Fruit fly (Drosophila melanogaster) whole organism, embryonic: ENCODE measurements around the gene CG10232.
A peak's percentile ranks its signal among the peaks of the same experiment; 100 is the strongest.

Experiments used
- B-H2 ChIP-seq: fragments of 200-800 bp; sonication (Bioruptor generic); optimal IDR thresholded peaks from 2 replicates; lab custom pipeline; 2018; ENCODE audit warnings: missing biosample characterization, mild to moderate bottlenecking, missing genetic modification characterization
- CG10431 ChIP-seq: fragments of 200-800 bp; sonication (Bioruptor generic); optimal IDR thresholded peaks from 3 replicates; lab custom pipeline; 2018; ENCODE audit warnings: missing biosample characterization, mild to moderate bottlenecking, missing genetic modification characterization
- CG12155 ChIP-seq: fragments of 200-800 bp; sonication (Bioruptor generic); optimal IDR thresholded peaks from 3 replicates; lab custom pipeline; 2016; ENCODE audit warnings: missing biosample characterization, missing genetic modification characterization
- CG1233 ChIP-seq: fragments of 200-800 bp; sonication (Bioruptor generic); optimal IDR thresholded peaks from 4 replicates; lab custom pipeline; 2018; ENCODE audit warnings: missing biosample characterization, mild to moderate bottlenecking, missing genetic modification characterization
- CG13287 ChIP-seq: fragments of 200-800 bp; sonication (Bioruptor generic); IDR thresholded peaks from 2 replicates; pipeline ENCODE4 v1.3.6; 2022; ENCODE audit warnings: missing biosample characterization, missing genetic modification characterization; ENCODE audit not compliant: partially characterized antibody
- CG13296 ChIP-seq: fragments of 200-800 bp; sonication (Bioruptor generic); optimal IDR thresholded peaks from 3 replicates; lab custom pipeline; 2018; ENCODE audit warnings: missing biosample characterization, mild to moderate bottlenecking, missing genetic modification characterization
- CG13424 ChIP-seq: fragments of 200-800 bp; sonication (Bioruptor generic); optimal IDR thresholded peaks from 2 replicates; lab custom pipeline; 2019; ENCODE audit warnings: missing biosample characterization, mild to moderate bottlenecking, missing genetic modification characterization, moderate library complexity
- CG13775 ChIP-seq: fragments of 200-800 bp; sonication (Bioruptor generic); optimal IDR thresholded peaks from 3 replicates; lab custom pipeline; 2017; ENCODE audit warnings: missing biosample characterization, mild to moderate bottlenecking, missing genetic modification characterization
- CG14710 ChIP-seq: fragments of 200-800 bp; sonication (Bioruptor generic); optimal IDR thresholded peaks from 3 replicates; lab custom pipeline; 2019; ENCODE audit warnings: missing biosample characterization, mild to moderate bottlenecking, missing genetic modification characterization, moderate library complexity
- CG15696 ChIP-seq: fragments of 200-800 bp; sonication (Bioruptor generic); optimal IDR thresholded peaks from 2 replicates; lab custom pipeline; 2019; ENCODE audit warnings: missing biosample characterization, mild to moderate bottlenecking, missing genetic modification characterization, moderate library complexity
- CG17359 ChIP-seq: fragments of 200-800 bp; sonication (Bioruptor generic); optimal IDR thresholded peaks from 3 replicates; lab custom pipeline; 2018; ENCODE audit warnings: missing biosample characterization, mild to moderate bottlenecking, missing genetic modification characterization, moderate library complexity
- CG2678 ChIP-seq: fragments of 200-800 bp; sonication (Bioruptor generic); optimal IDR thresholded peaks from 3 replicates; lab custom pipeline; 2019; ENCODE audit warnings: missing biosample characterization, mild to moderate bottlenecking, missing genetic modification characterization, moderate library complexity
- CG3281 ChIP-seq: fragments of 200-800 bp; sonication (Bioruptor generic); optimal IDR thresholded peaks from 3 replicates; lab custom pipeline; 2017; ENCODE audit warnings: missing biosample characterization, mild to moderate bottlenecking, missing genetic modification characterization
- CG3407 ChIP-seq: fragments of 200-800 bp; sonication (Bioruptor generic); optimal IDR thresholded peaks from 2 replicates; lab custom pipeline; 2018; ENCODE audit warnings: missing biosample characterization, mild to moderate bottlenecking, missing genetic modification characterization
- CG3847 ChIP-seq: fragments of 200-800 bp; sonication (Bioruptor generic); IDR thresholded peaks from 2 replicates; pipeline ENCODE4 v1.3.6; 2022; ENCODE audit warnings: missing biosample characterization, missing genetic modification characterization
- CG42726 ChIP-seq: fragments of 200-800 bp; sonication (Bioruptor generic); IDR thresholded peaks from 2 replicates; pipeline ENCODE4 v1.3.6; 2022; ENCODE audit warnings: missing biosample characterization, missing genetic modification characterization; ENCODE audit not compliant: partially characterized antibody
- CG4820 ChIP-seq: fragments of 200-800 bp; sonication (Bioruptor generic); optimal IDR thresholded peaks from 3 replicates; lab custom pipeline; 2016; ENCODE audit warnings: missing biosample characterization, missing genetic modification characterization
- CG7372 ChIP-seq: fragments of 200-800 bp; sonication (Bioruptor generic); IDR thresholded peaks from 2 replicates; pipeline ENCODE4 v1.3.6; 2022; ENCODE audit warnings: missing biosample characterization, missing genetic modification characterization
- CG8290 ChIP-seq, 3 experiments: fragments of 200-800 bp; sonication (Bioruptor generic); optimal IDR thresholded peaks; 2 replicates each; lab custom pipeline; 2016 to 2019; ENCODE audit warnings: missing biosample characterization in 3 of 3, missing genetic modification characterization in 3 of 3, mild to moderate bottlenecking in 2 of 3, moderate library complexity in 1 of 3
- CG8388 ChIP-seq: fragments of 200-800 bp; sonication (Bioruptor generic); optimal IDR thresholded peaks from 2 replicates; lab custom pipeline; 2019; ENCODE audit warnings: missing biosample characterization, mild to moderate bottlenecking, missing genetic modification characterization, moderate library complexity
- CrebB ChIP-seq: fragments of 200-800 bp; sonication (Bioruptor generic); optimal IDR thresholded peaks from 3 replicates; lab custom pipeline; 2018; ENCODE audit warnings: missing biosample characterization, mild to moderate bottlenecking, missing genetic modification characterization
- Deaf1 ChIP-seq: fragments of 200-800 bp; optimal IDR thresholded peaks from 3 replicates; lab custom pipeline; 2019; ENCODE audit warnings: missing biosample characterization, mild to moderate bottlenecking, missing genetic modification characterization, moderate library complexity
- Dek ChIP-seq: fragments of 200-800 bp; sonication (Bioruptor generic); optimal IDR thresholded peaks from 3 replicates; lab custom pipeline; 2019; ENCODE audit warnings: missing biosample characterization, mild to moderate bottlenecking, missing genetic modification characterization, moderate library complexity
- ERR ChIP-seq: fragments of 200-800 bp; sonication (Bioruptor generic); optimal IDR thresholded peaks from 2 replicates; lab custom pipeline; 2016; ENCODE audit warnings: missing biosample characterization, missing genetic modification characterization
- Kr ChIP-seq: fragments of 200-800 bp; sonication (Bioruptor generic); optimal IDR thresholded peaks from 2 replicates; lab custom pipeline; 2017; ENCODE audit warnings: missing biosample characterization, mild to moderate bottlenecking, missing genetic modification characterization
- Scr ChIP-seq: fragments of 200-800 bp; sonication (Bioruptor generic); IDR thresholded peaks from 2 replicates; pipeline ENCODE4 v1.3.6; 2022; ENCODE audit warnings: missing biosample characterization, missing genetic modification characterization; ENCODE audit not compliant: partially characterized antibody
- Sry-β ChIP-seq: fragments of 200-800 bp; sonication (Bioruptor generic); optimal IDR thresholded peaks from 2 replicates; lab custom pipeline; 2018; ENCODE audit warnings: missing biosample characterization, mild to moderate bottlenecking, missing genetic modification characterization, moderate library complexity
- YL-1 ChIP-seq: fragments of 200-800 bp; sonication (Bioruptor generic); optimal IDR thresholded peaks from 3 replicates; lab custom pipeline; 2017; ENCODE audit warnings: missing biosample characterization, mild to moderate bottlenecking, missing genetic modification characterization
- ac ChIP-seq: fragments of 200-800 bp; sonication (Bioruptor generic); optimal IDR thresholded peaks from 3 replicates; lab custom pipeline; 2017; ENCODE audit warnings: missing biosample characterization, mild to moderate bottlenecking, missing genetic modification characterization
- bowl ChIP-seq: fragments of 200-800 bp; sonication (Bioruptor generic); IDR thresholded peaks from 2 replicates; pipeline ENCODE4 v1.3.6; 2022; ENCODE audit warnings: missing biosample characterization, missing genetic modification characterization
- cwo ChIP-seq: fragments of 200-800 bp; sonication (Bioruptor generic); optimal IDR thresholded peaks from 3 replicates; lab custom pipeline; 2017; ENCODE audit warnings: missing biosample characterization, missing genetic modification characterization, mild to moderate bottlenecking, moderate library complexity, missing genetic modification reagents
- en ChIP-seq: fragments of 200-800 bp; sonication (Bioruptor generic); optimal IDR thresholded peaks from 2 replicates; lab custom pipeline; 2016; ENCODE audit warnings: missing biosample characterization, missing genetic modification characterization
- hth ChIP-seq: fragments of >200 bp; optimal IDR thresholded peaks from 2 replicates; lab custom pipeline; 2017; ENCODE audit warnings: inconsistent platforms
- lbe ChIP-seq: fragments of 200-800 bp; sonication (Bioruptor generic); optimal IDR thresholded peaks from 2 replicates; lab custom pipeline; 2016; ENCODE audit warnings: missing biosample characterization, mild to moderate bottlenecking, missing genetic modification characterization
- lmd ChIP-seq: fragments of 200-800 bp; sonication (Bioruptor generic); IDR thresholded peaks from 2 replicates; pipeline ENCODE4 v1.3.6; 2022; ENCODE audit warnings: missing biosample characterization, missing genetic modification characterization
- lov ChIP-seq, 2 experiments: fragments of 200-800 bp in 1 of 2; fragments of >200 bp in 1 of 2; sonication (Bioruptor generic) in 1 of 2; IDR thresholded peaks in 1 of 2; optimal IDR thresholded peaks in 1 of 2; 2 replicates in 1 of 2; 3 replicates in 1 of 2; pipeline versions ENCODE4 v1.3.6 to Lab custom; 2017 to 2022; ENCODE audit warnings: missing biosample characterization in 1 of 2, missing genetic modification characterization in 1 of 2
- org-1 ChIP-seq: fragments of 200-800 bp; sonication (Bioruptor generic); optimal IDR thresholded peaks from 2 replicates; lab custom pipeline; 2017; ENCODE audit warnings: missing biosample characterization, missing genetic modification characterization
- pb ChIP-seq: fragments of 200-800 bp; sonication (Bioruptor generic); optimal IDR thresholded peaks from 3 replicates; lab custom pipeline; 2016; ENCODE audit warnings: missing biosample characterization, missing genetic modification characterization
- pfk ChIP-seq: fragments of 200-800 bp; sonication (Bioruptor generic); optimal IDR thresholded peaks from 2 replicates; lab custom pipeline; 2018; ENCODE audit warnings: missing biosample characterization, mild to moderate bottlenecking, missing genetic modification characterization, moderate library complexity
- phol ChIP-seq: fragments of 200-800 bp; sonication (Bioruptor generic); optimal IDR thresholded peaks from 3 replicates; lab custom pipeline; 2018; ENCODE audit warnings: missing biosample characterization, mild to moderate bottlenecking, missing genetic modification characterization, moderate library complexity
- rib ChIP-seq: fragments of 200-800 bp; sonication (Bioruptor generic); IDR thresholded peaks from 2 replicates; pipeline ENCODE4 v1.3.6; 2022; ENCODE audit warnings: missing biosample characterization, missing genetic modification characterization
- schlank ChIP-seq: fragments of 200-800 bp; sonication (Bioruptor generic); optimal IDR thresholded peaks from 2 replicates; lab custom pipeline; 2018; ENCODE audit warnings: missing biosample characterization, mild to moderate bottlenecking, missing genetic modification characterization
- scrt ChIP-seq: fragments of 200-800 bp; sonication (Bioruptor generic); optimal IDR thresholded peaks from 2 replicates; lab custom pipeline; 2018; ENCODE audit warnings: missing biosample characterization, mild to moderate bottlenecking, missing genetic modification characterization, moderate library complexity
- sd ChIP-seq: fragments of 200-800 bp; sonication (Bioruptor generic); optimal IDR thresholded peaks from 3 replicates; lab custom pipeline; 2018; ENCODE audit warnings: missing biosample characterization, mild to moderate bottlenecking, missing genetic modification characterization, moderate library complexity
- sob ChIP-seq: fragments of 200-800 bp; sonication (Bioruptor generic); IDR thresholded peaks from 2 replicates; pipeline ENCODE4 v1.3.6; 2022; ENCODE audit warnings: missing biosample characterization, missing genetic modification characterization
- tll ChIP-seq, 2 experiments: fragments of 200-800 bp in 1 of 2; fragments of >200 bp in 1 of 2; sonication (Bioruptor generic) in 1 of 2; optimal IDR thresholded peaks; 2 replicates each; lab custom pipeline; 2017 to 2019; ENCODE audit warnings: missing biosample characterization in 2 of 2, missing genetic modification characterization in 2 of 2, mild to moderate bottlenecking in 1 of 2, moderate library complexity in 1 of 2
- tna ChIP-seq: fragments of 200-800 bp; sonication (Bioruptor generic); IDR thresholded peaks from 2 replicates; pipeline ENCODE4 v1.3.6; 2022; ENCODE audit warnings: missing biosample characterization, missing genetic modification characterization; ENCODE audit not compliant: partially characterized antibody

Gene CG10232

DNA sequence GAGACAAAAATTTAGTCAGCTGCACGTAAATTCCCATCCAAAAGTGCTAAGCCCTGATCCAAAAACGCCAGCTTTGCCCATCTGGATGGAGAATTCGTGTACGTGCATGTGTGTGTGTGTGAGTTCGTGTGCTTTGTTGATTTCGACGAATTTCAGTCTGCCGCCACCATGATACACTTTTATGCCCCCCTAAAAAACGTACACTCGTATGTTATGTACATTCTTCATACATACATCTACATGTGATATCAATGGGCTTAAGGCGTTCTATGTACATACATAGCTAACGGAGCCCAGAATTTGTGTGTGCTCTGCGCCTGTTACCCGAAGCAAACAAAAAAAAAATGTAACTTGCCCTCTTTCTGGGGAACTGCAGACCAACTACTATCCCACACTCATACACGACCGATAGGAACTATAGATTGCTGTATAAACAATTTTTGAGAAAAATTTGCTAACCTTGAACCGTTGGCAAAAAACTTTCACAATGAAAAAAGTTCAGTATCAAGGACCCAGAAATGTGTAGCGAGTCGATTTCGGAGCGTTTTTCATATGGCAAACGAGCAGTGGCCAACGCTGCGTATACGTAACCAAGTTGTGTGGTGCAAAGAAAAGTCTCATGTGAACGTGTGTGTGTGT lies 4.4 kb upstream of the CG10232 start (continued):
- no peak for TF ChIP-seq lov (optimal IDR thresholded peaks at IDR 0.05; lab: Kevin White, UChicago)
- TF ChIP-seq lov (GFP tag; IDR thresholded peaks at IDR 0.05; lab: Robert Waterston, UW), result no peak
- TF ChIP-seq sd (tag; lab: Kevin White, UChicago), result peak; percentile 61
- no peak for TF ChIP-seq ERR (GFP tag; lab: Kevin White, UChicago)
- no peak for TF ChIP-seq CG12155 (GFP tag; lab: Kevin White, UChicago)
- TF ChIP-seq cwo (GFP tag; lab: Kevin White, UChicago), result peak; percentile 49
- peak; percentile 66 for TF ChIP-seq B-H2 (GFP tag; lab: Kevin White, UChicago)
- TF ChIP-seq CG1233, result peak; percentile 21
- TF ChIP-seq ac (GFP tag; lab: Kevin White, UChicago), result no peak
- peak; percentile 34 for TF ChIP-seq pfk (GFP tag; lab: Kevin White, UChicago)
- TF ChIP-seq CG7372 (GFP tag; lab: Robert Waterston, UW), result peak; percentile 49; the same call in 1 of the 2 replicates
- TF ChIP-seq lmd (GFP tag; lab: Robert Waterston, UW), result no peak
- peak; percentile 67; the same call in 1 of the 2 replicates for TF ChIP-seq rib (GFP tag; lab: Robert Waterston, UW)
- no peak for TF ChIP-seq Sry-β (GFP tag; lab: Kevin White, UChicago)
- no peak for TF ChIP-seq CG15696 (tag; lab: Kevin White, UChicago)
- TF ChIP-seq CG13424, result no peak
- TF ChIP-seq CG8388, result no peak
- peak; percentile 19 for TF ChIP-seq scrt (GFP tag; lab: Kevin White, UChicago)
- peak; percentile 11 for TF ChIP-seq CG13775 (GFP tag; lab: Kevin White, UChicago)
- TF ChIP-seq CG2678, result peak; percentile 46
- TF ChIP-seq sob, result peak; percentile 63; the same call in 1 of the 2 replicates
- TF ChIP-seq CG3281 (GFP tag; lab: Kevin White, UChicago), result peak; percentile 33
- no peak for TF ChIP-seq CG8290 (GFP tag; optimal IDR thresholded peaks at IDR 0.05; lab: Kevin White, UChicago)
- peak in 1 of 2 experiments; percentile 65 for TF ChIP-seq CG8290 (tag; optimal IDR thresholded peaks at IDR 0.05; lab: Kevin White, UChicago)
- peak; percentile 52 for TF ChIP-seq CG10431
- peak; percentile 14 for TF ChIP-seq org-1 (GFP tag; lab: Kevin White, UChicago)
- TF ChIP-seq Scr (GFP tag; lab: Robert Waterston, UW), result peak; percentile 21; the same call in 1 of the 2 replicates
- TF ChIP-seq Deaf1 (tag; lab: Kevin White, UChicago), result peak; percentile 67
- no peak for TF ChIP-seq pb (GFP tag; lab: Kevin White, UChicago)
- no peak for TF ChIP-seq phol (tag; lab: Kevin White, UChicago)
- no peak for TF ChIP-seq CG3847 (GFP tag; lab: Robert Waterston, UW)
- peak; percentile 32 for TF ChIP-seq CrebB (tag; lab: Kevin White, UChicago)
- no peak for TF ChIP-seq tna (GFP tag; lab: Robert Waterston, UW)
- peak; percentile 2 for TF ChIP-seq Dek (tag; lab: Kevin White, UChicago)
- no peak for TF ChIP-seq tll (GFP tag; optimal IDR thresholded peaks at IDR 0.05; lab: Kevin White, UChicago)
- TF ChIP-seq Kr (GFP tag; lab: Kevin White, UChicago), result no peak
- TF ChIP-seq schlank (tag; lab: Kevin White, UChicago), result no peak
- no peak for TF ChIP-seq CG4820
- TF ChIP-seq YL-1 (GFP tag; lab: Kevin White, UChicago), result no peak
- TF ChIP-seq CG42726, result peak; percentile 19; the same call in 1 of the 2 replicates
- TF ChIP-seq hth, result no peak
- TF ChIP-seq CG3407 (GFP tag; lab: Kevin White, UChicago), result peak; percentile 10
- no peak for TF ChIP-seq CG14710 (tag; lab: Kevin White, UChicago)
- 0 out of 2 replicates have a peak, but pooled peaks have one; percentile 7 for TF ChIP-seq CG13287 (GFP tag; lab: Robert Waterston, UW)
- no peak for TF ChIP-seq en (GFP tag; lab: Kevin White, UChicago)
- TF ChIP-seq CG13296 (GFP tag; lab: Kevin White, UChicago), result peak; percentile 61
- no peak for TF ChIP-seq bowl (GFP tag; lab: Robert Waterston, UW)
- TF ChIP-seq lbe (GFP tag; lab: Kevin White, UChicago), result peak; percentile 17
- TF ChIP-seq CG17359 (tag; lab: Kevin White, UChicago), result peak; percentile 18
